Worm (Caenorhabditis elegans) whole organism, L2 larva: ENCODE data around the gene T23B5.4.

Experiments used
- C34F6.9 ChIP-seq: fragments of 150-350 bp; optimal IDR thresholded peaks from 2 replicates; lab custom pipeline; 2014; ENCODE audit warnings: missing biosample characterization, missing genetic modification characterization
- R02D3.7 ChIP-seq: fragments of 150-350 bp; optimal IDR thresholded peaks from 2 replicates; lab custom pipeline; 2014; ENCODE audit warnings: missing biosample characterization, missing genetic modification characterization
- ZK546.5 ChIP-seq: sonication (generic microtip); optimal IDR thresholded peaks from 2 replicates; lab custom pipeline; 2017; ENCODE audit warnings: missing biosample characterization, missing genetic modification characterization
- alr-1 ChIP-seq: fragments of 150-350 bp; optimal IDR thresholded peaks from 2 replicates; lab custom pipeline; 2014; ENCODE audit warnings: missing biosample characterization, missing genetic modification characterization
- aly-2 ChIP-seq: fragments of 150-350 bp; optimal IDR thresholded peaks from 2 replicates; lab custom pipeline; 2014; ENCODE audit warnings: missing biosample characterization, missing genetic modification characterization
- ama-1 ChIP-seq: fragments of 150-350 bp; optimal IDR thresholded peaks from 2 replicates; lab custom pipeline; 2018; ENCODE audit warnings: inconsistent platforms
- blmp-1 ChIP-seq: sonication (generic microtip); optimal IDR thresholded peaks from 2 replicates; lab custom pipeline; 2017; ENCODE audit warnings: missing genetic modification characterization, mild to moderate bottlenecking, missing compliant biosample characterization, antibody characterized with exemption, moderate library complexity; ENCODE audit not compliant: insufficient read depth
- ceh-16 ChIP-seq: fragments of 150-350 bp; optimal IDR thresholded peaks from 2 replicates; lab custom pipeline; 2014; ENCODE audit warnings: missing biosample characterization, missing genetic modification characterization
- ceh-82 ChIP-seq: fragments of 150-350 bp; optimal IDR thresholded peaks from 2 replicates; lab custom pipeline; 2014; ENCODE audit warnings: missing biosample characterization, missing genetic modification characterization
- crh-2 ChIP-seq: sonication (generic microtip); optimal IDR thresholded peaks from 2 replicates; lab custom pipeline; 2017; ENCODE audit warnings: missing biosample characterization, missing genetic modification characterization
- dmd-4 ChIP-seq: sonication (generic microtip); optimal IDR thresholded peaks from 2 replicates; lab custom pipeline; 2017; ENCODE audit warnings: missing biosample characterization, missing genetic modification characterization
- egl-27 ChIP-seq: sonication (generic microtip); optimal IDR thresholded peaks from 3 replicates; lab custom pipeline; 2017; ENCODE audit warnings: missing biosample characterization, missing genetic modification reagents, missing genetic modification characterization
- elt-3 ChIP-seq: sonication (generic microtip); optimal IDR thresholded peaks from 2 replicates; lab custom pipeline; 2017; ENCODE audit warnings: missing biosample characterization, missing genetic modification characterization
- fos-1 ChIP-seq: fragments of 150-350 bp; optimal IDR thresholded peaks from 2 replicates; lab custom pipeline; 2014; ENCODE audit warnings: missing biosample characterization, missing genetic modification characterization
- gmeb-1 ChIP-seq: fragments of 150-350 bp; optimal IDR thresholded peaks from 2 replicates; lab custom pipeline; 2014; ENCODE audit warnings: missing biosample characterization, missing genetic modification characterization
- lin-11 ChIP-seq: fragments of 150-350 bp; sonication (generic microtip); optimal IDR thresholded peaks from 2 replicates; lab custom pipeline; 2014; ENCODE audit warnings: missing biosample characterization, missing genetic modification characterization, inconsistent platforms, mixed read lengths
- lin-13 ChIP-seq: fragments of 150-350 bp; optimal IDR thresholded peaks from 2 replicates; lab custom pipeline; 2014; ENCODE audit warnings: missing biosample characterization, missing genetic modification reagents, missing genetic modification characterization
- lin-39 ChIP-seq: fragments of 150-350 bp; optimal IDR thresholded peaks from 2 replicates; lab custom pipeline; 2014; ENCODE audit warnings: missing biosample characterization, missing genetic modification reagents, missing genetic modification characterization
- lsy-2 ChIP-seq, 2 experiments: fragments of 150-350 bp in 1 of 2; sonication (generic microtip) in 1 of 2; optimal IDR thresholded peaks; 2 replicates each; lab custom pipeline; 2014 to 2017; ENCODE audit warnings: missing biosample characterization in 2 of 2, missing genetic modification characterization in 2 of 2
- mab-5 ChIP-seq: fragments of 150-350 bp; optimal IDR thresholded peaks from 2 replicates; lab custom pipeline; 2014; ENCODE audit warnings: missing biosample characterization, missing genetic modification characterization
- mbf-1 ChIP-seq: sonication (generic microtip); optimal IDR thresholded peaks from 2 replicates; lab custom pipeline; 2017; ENCODE audit warnings: missing biosample characterization, missing genetic modification characterization
- mdl-1 ChIP-seq, 2 experiments: fragments of 150-350 bp in 1 of 2; sonication (generic microtip) in 1 of 2; optimal IDR thresholded peaks; 2 replicates each; lab custom pipeline; 2017; ENCODE audit warnings: missing biosample characterization in 2 of 2, missing genetic modification characterization in 2 of 2
- nhr-10 ChIP-seq: sonication (generic microtip); optimal IDR thresholded peaks from 2 replicates; lab custom pipeline; 2017; ENCODE audit warnings: missing biosample characterization, missing genetic modification characterization
- nhr-11 ChIP-seq: fragments of 150-350 bp; optimal IDR thresholded peaks from 2 replicates; lab custom pipeline; 2014; ENCODE audit warnings: missing biosample characterization, missing genetic modification characterization
- nhr-12 ChIP-seq: fragments of 150-350 bp; optimal IDR thresholded peaks from 2 replicates; lab custom pipeline; 2014; ENCODE audit warnings: missing biosample characterization, missing genetic modification characterization
- nhr-129 ChIP-seq: fragments of 150-350 bp; optimal IDR thresholded peaks from 2 replicates; lab custom pipeline; 2014; ENCODE audit warnings: missing biosample characterization, missing genetic modification characterization
- nhr-23 ChIP-seq: fragments of 150-350 bp; optimal IDR thresholded peaks from 2 replicates; lab custom pipeline; 2014; ENCODE audit warnings: missing biosample characterization, missing genetic modification reagents, missing genetic modification characterization
- nhr-237 ChIP-seq: fragments of 150-350 bp; optimal IDR thresholded peaks from 2 replicates; lab custom pipeline; 2014; ENCODE audit warnings: missing biosample characterization, missing genetic modification characterization
- nhr-25 ChIP-seq: fragments of 150-350 bp; sonication (generic microtip); optimal IDR thresholded peaks from 3 replicates; lab custom pipeline; 2014; ENCODE audit warnings: missing biosample characterization, missing genetic modification characterization
- nhr-77 ChIP-seq: fragments of 150-350 bp; optimal IDR thresholded peaks from 2 replicates; lab custom pipeline; 2014; ENCODE audit warnings: missing biosample characterization, missing genetic modification characterization
- peb-1 ChIP-seq: fragments of 150-350 bp; optimal IDR thresholded peaks from 2 replicates; lab custom pipeline; 2014; ENCODE audit warnings: missing biosample characterization, missing genetic modification characterization
- sem-4 ChIP-seq: fragments of 150-350 bp; optimal IDR thresholded peaks from 2 replicates; lab custom pipeline; 2014; ENCODE audit warnings: missing biosample characterization, missing genetic modification reagents, missing genetic modification characterization
- skn-1 ChIP-seq: sonication (generic microtip); optimal IDR thresholded peaks from 2 replicates; lab custom pipeline; 2017; ENCODE audit warnings: missing biosample characterization, missing genetic modification characterization
- sma-3 ChIP-seq: sonication (generic microtip); optimal IDR thresholded peaks from 2 replicates; lab custom pipeline; 2016; ENCODE audit warnings: missing genetic modification reagents, missing genetic modification characterization, missing compliant biosample characterization
- snpc-4 ChIP-seq: fragments of 150-350 bp; optimal IDR thresholded peaks from 2 replicates; lab custom pipeline; 2014; ENCODE audit warnings: missing biosample characterization, missing genetic modification characterization
- unc-39 ChIP-seq: fragments of 150-350 bp; optimal IDR thresholded peaks from 2 replicates; lab custom pipeline; 2014; ENCODE audit warnings: missing biosample characterization, missing genetic modification characterization
- unc-55 ChIP-seq: fragments of 150-350 bp; sonication (generic microtip); optimal IDR thresholded peaks from 3 replicates; lab custom pipeline; 2014; ENCODE audit warnings: missing biosample characterization, missing genetic modification reagents, missing genetic modification characterization
- unc-62 ChIP-seq: fragments of 150-350 bp; optimal IDR thresholded peaks from 2 replicates; lab custom pipeline; 2014; ENCODE audit warnings: missing biosample characterization, missing genetic modification reagents, missing genetic modification characterization
- zag-1 ChIP-seq: fragments of 150-350 bp; optimal IDR thresholded peaks from 2 replicates; lab custom pipeline; 2014; ENCODE audit warnings: missing biosample characterization, missing genetic modification characterization
- ztf-1 ChIP-seq: fragments of 200-800 bp; sonication (Bioruptor generic); conservative IDR thresholded peaks from 2 replicates; pipeline ENCODE4 v1.3.6; 2022; ENCODE audit warnings: missing genetic modification characterization, missing compliant biosample characterization
- ztf-11 ChIP-seq: sonication (generic microtip); optimal IDR thresholded peaks from 2 replicates; lab custom pipeline; 2017; ENCODE audit warnings: missing biosample characterization, missing genetic modification characterization
- ztf-4 ChIP-seq: fragments of 150-350 bp; optimal IDR thresholded peaks from 2 replicates; lab custom pipeline; 2014; ENCODE audit warnings: missing biosample characterization, missing genetic modification characterization

The T23B5.4 gene

DNA sequence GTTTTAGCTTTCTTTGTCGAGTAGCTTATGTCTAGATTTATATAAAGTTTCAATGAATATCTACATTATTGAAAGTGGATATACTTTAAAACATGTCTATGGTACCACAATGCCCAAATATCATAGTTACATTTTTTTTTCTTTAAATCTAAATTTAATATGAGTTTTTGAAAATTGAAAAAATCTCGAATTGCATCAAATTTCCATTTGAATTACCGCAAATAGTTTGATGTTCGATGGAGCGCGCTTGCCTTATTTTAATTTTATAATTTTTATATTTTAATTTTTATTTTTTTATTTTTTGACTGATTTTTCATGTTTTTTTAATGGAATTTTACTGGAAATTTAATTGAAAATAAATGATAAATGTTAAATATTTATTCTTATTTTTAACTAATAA, at the start of gene T23B5.4:
Gene T23B5.4 (plus strand): TSS at position 301 of the 400 bp plus-strand sequence.
- TF ChIP-seq C34F6.9, result no peak
- TF ChIP-seq, all 48 proteins: peak for 0

DNA sequence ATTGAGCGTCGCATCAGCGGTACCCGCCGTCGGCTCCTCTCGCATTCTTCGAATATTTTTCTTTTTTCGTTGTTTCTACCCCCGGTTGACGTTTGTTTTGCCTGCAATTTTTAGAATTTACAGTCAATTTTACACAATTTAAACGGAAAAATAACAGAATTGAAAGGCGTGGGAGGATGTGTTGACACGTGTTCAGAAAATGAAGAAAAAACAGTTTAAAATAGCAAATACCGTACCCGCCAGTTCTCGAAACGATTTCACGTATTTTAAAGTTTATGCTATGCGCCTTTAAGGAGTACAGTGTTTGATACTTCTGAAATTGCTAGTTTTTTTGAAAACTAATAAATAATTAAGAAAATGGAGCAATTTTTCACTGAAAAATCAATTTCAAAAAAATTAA, 43.9 kb upstream of the T23B5.4 start, which contains the start of gene ark-1:
Gene ark-1 (minus strand): TSS at position 101 of the 400 bp plus-strand sequence.
- TF ChIP-seq gmeb-1 (tag; lab: Kevin White, UChicago) (no peak), nhr-23 (tag; lab: Kevin White, UChicago) (no peak)

DNA sequence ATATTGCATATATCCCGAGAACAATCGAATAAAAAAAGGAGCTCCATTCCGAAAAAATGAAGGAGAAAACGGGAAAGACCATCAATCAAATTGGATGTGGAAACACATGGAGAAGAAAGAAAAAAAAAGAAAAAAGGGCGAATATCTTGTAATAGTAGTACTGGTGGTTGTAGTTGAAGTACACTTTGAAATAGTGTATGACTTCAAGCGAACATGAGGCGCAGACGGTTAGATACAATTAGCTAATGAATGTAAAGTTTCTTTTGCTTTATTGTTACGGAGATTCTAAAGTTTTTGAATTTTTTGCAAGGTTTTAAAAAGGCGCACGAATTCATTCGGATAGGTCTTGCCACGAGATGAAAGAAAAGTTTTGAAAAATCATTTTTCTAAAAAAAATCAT, 42.4 kb upstream of the T23B5.4 start:
- TF ChIP-seq egl-27 (no peak), ceh-82 (no peak), dmd-4 (tag; lab: Kevin White, UChicago) (no peak), elt-3 (tag; lab: Kevin White, UChicago) (no peak), nhr-12 (tag; lab: Kevin White, UChicago) (no peak), mab-5 (tag; lab: Kevin White, UChicago) (peak; percentile 24), ztf-4 (tag; lab: Kevin White, UChicago) (no peak), nhr-23 (tag; lab: Kevin White, UChicago) (no peak), snpc-4 (no peak), zag-1 (tag; lab: Kevin White, UChicago) (no peak), C34F6.9 (peak; percentile 36), nhr-11 (no peak), unc-62 (GFP tag; lab: Kevin White, UChicago) (no peak), crh-2 (tag; lab: Kevin White, UChicago) (no peak), ama-1 (lab: Kevin White, UChicago) (no peak), ceh-16 (no peak), nhr-77 (tag; lab: Kevin White, UChicago) (no peak), alr-1 (tag; lab: Kevin White, UChicago) (no peak), mbf-1 (tag; lab: Kevin White, UChicago) (no peak), nhr-237 (no peak), aly-2 (tag; lab: Kevin White, UChicago) (no peak), skn-1 (tag; lab: Kevin White, UChicago) (no peak), lsy-2 (tag; optimal IDR thresholded peaks at IDR 0.05; lab: Kevin White, UChicago) (no peak), nhr-10 (tag; lab: Kevin White, UChicago) (no peak), lin-11 (tag; lab: Kevin White, UChicago) (no peak), unc-39 (tag; lab: Kevin White, UChicago) (no peak), peb-1 (no peak), blmp-1 (tag; lab: Kevin White, UChicago) (no peak), sma-3 (GFP tag; lab: Kevin White, UChicago) (no peak), sem-4 (peak; percentile 0), fos-1 (tag; lab: Kevin White, UChicago) (no peak), unc-55 (GFP tag; lab: Kevin White, UChicago) (peak; percentile 10), gmeb-1 (tag; lab: Kevin White, UChicago) (no peak), ZK546.5 (tag; lab: Kevin White, UChicago) (no peak), lin-13 (GFP tag; lab: Kevin White, UChicago) (no peak), nhr-25 (peak; percentile 9), nhr-129 (tag; lab: Kevin White, UChicago) (no peak), ztf-11 (tag; lab: Kevin White, UChicago) (no peak), R02D3.7 (no peak), mdl-1 (tag; optimal IDR thresholded peaks at IDR 0.05; lab: Kevin White, UChicago) (no peak), lin-39 (tag; lab: Kevin White, UChicago) (no peak), ztf-1 (GFP tag; lab: Robert Waterston, UW) (no peak)
